Worm (Caenorhabditis elegans) whole organism, late embryonic: ENCODE data around the gene catp-6.

ENCODE experiments used
- K09A11.1 ChIP-seq: sonication (generic microtip); optimal IDR thresholded peaks from 2 replicates; lab custom pipeline; 2017; ENCODE audit warnings: antibody characterized with exemption, mild to moderate bottlenecking, missing genetic modification characterization, missing compliant biosample characterization; ENCODE audit not compliant: insufficient read depth
- T23F11.4 ChIP-seq: fragments of 200-800 bp; sonication (Bioruptor generic); optimal IDR thresholded peaks from 2 replicates; lab custom pipeline; 2018; ENCODE audit warnings: mild to moderate bottlenecking, missing genetic modification characterization, missing compliant biosample characterization
- ahr-1 ChIP-seq: sonication (generic microtip); optimal IDR thresholded peaks from 2 replicates; lab custom pipeline; 2016; ENCODE audit warnings: missing genetic modification characterization, missing compliant biosample characterization
- ama-1 ChIP-seq: fragments of 150-350 bp; optimal IDR thresholded peaks from 2 replicates; lab custom pipeline; 2014
- ceh-18 ChIP-seq: sonication (generic microtip); optimal IDR thresholded peaks from 2 replicates; lab custom pipeline; 2016; ENCODE audit warnings: missing genetic modification characterization, missing compliant biosample characterization
- ceh-34 ChIP-seq: sonication (generic microtip); optimal IDR thresholded peaks from 2 replicates; lab custom pipeline; 2016; ENCODE audit warnings: mild to moderate bottlenecking, missing genetic modification characterization, missing compliant biosample characterization
- ceh-6 ChIP-seq: fragments of 200-800 bp; sonication (Bioruptor generic); optimal IDR thresholded peaks from 2 replicates; lab custom pipeline; 2018; ENCODE audit warnings: mild to moderate bottlenecking, missing genetic modification characterization, missing compliant biosample characterization
- che-1 ChIP-seq: sonication (generic microtip); optimal IDR thresholded peaks from 2 replicates; lab custom pipeline; 2016; ENCODE audit warnings: mild to moderate bottlenecking, missing genetic modification characterization, missing compliant biosample characterization
- dmd-4 ChIP-seq: sonication (generic microtip); optimal IDR thresholded peaks from 2 replicates; lab custom pipeline; 2016; ENCODE audit warnings: borderline replicate concordance, missing genetic modification characterization, missing compliant biosample characterization
- fax-1 ChIP-seq: sonication (generic microtip); optimal IDR thresholded peaks from 2 replicates; lab custom pipeline; 2016; ENCODE audit warnings: missing genotype, missing genetic modification characterization, missing compliant biosample characterization
- fkh-10 ChIP-seq: fragments of 150-350 bp; optimal IDR thresholded peaks from 2 replicates; lab custom pipeline; 2014; ENCODE audit warnings: missing biosample characterization, missing genetic modification reagents, missing genetic modification characterization
- fkh-6 ChIP-seq: sonication (generic microtip); optimal IDR thresholded peaks from 2 replicates; lab custom pipeline; 2016; ENCODE audit warnings: missing genetic modification characterization, missing compliant biosample characterization
- hlh-13 ChIP-seq: fragments of 200-800 bp; sonication (Bioruptor generic); optimal IDR thresholded peaks from 2 replicates; lab custom pipeline; 2018; ENCODE audit warnings: mild to moderate bottlenecking, missing genetic modification characterization, missing compliant biosample characterization
- hlh-6 ChIP-seq: sonication (generic microtip); optimal IDR thresholded peaks from 2 replicates; lab custom pipeline; 2016; ENCODE audit warnings: missing genotype, missing genetic modification characterization, missing compliant biosample characterization
- hlh-8 ChIP-seq: sonication (generic microtip); optimal IDR thresholded peaks from 2 replicates; lab custom pipeline; 2016; ENCODE audit warnings: missing genotype, missing genetic modification characterization, missing compliant biosample characterization
- lin-11 ChIP-seq: fragments of 200-800 bp; sonication (Bioruptor generic); optimal IDR thresholded peaks from 2 replicates; lab custom pipeline; 2018; ENCODE audit warnings: mild to moderate bottlenecking, missing genetic modification characterization, missing compliant biosample characterization
- madf-2 ChIP-seq: sonication (generic microtip); optimal IDR thresholded peaks from 2 replicates; lab custom pipeline; 2017; ENCODE audit warnings: missing genetic modification characterization, missing compliant biosample characterization
- nhr-11 ChIP-seq: fragments of 150-350 bp; optimal IDR thresholded peaks from 2 replicates; lab custom pipeline; 2014; ENCODE audit warnings: missing biosample characterization, missing genetic modification characterization
- nhr-232 ChIP-seq: sonication (generic microtip); optimal IDR thresholded peaks from 2 replicates; lab custom pipeline; 2016; ENCODE audit warnings: missing genetic modification characterization, missing compliant biosample characterization
- npax-4 ChIP-seq: sonication (generic microtip); optimal IDR thresholded peaks from 2 replicates; lab custom pipeline; 2016; ENCODE audit warnings: missing genetic modification characterization, missing compliant biosample characterization
- odd-2 ChIP-seq: sonication (generic microtip); optimal IDR thresholded peaks from 2 replicates; lab custom pipeline; 2017; ENCODE audit warnings: antibody characterized with exemption, mild to moderate bottlenecking, missing genetic modification characterization, missing compliant biosample characterization
- pha-2 ChIP-seq: sonication (generic microtip); optimal IDR thresholded peaks from 2 replicates; lab custom pipeline; 2017; ENCODE audit warnings: mild to moderate bottlenecking, missing genetic modification characterization, missing compliant biosample characterization
- pha-4 ChIP-seq: fragments of 150-350 bp; optimal IDR thresholded peaks from 2 replicates; lab custom pipeline; 2018; ENCODE audit warnings: missing biosample characterization, missing genetic modification reagents, missing genetic modification characterization
- pqm-1 ChIP-seq: sonication (generic microtip); optimal IDR thresholded peaks from 2 replicates; lab custom pipeline; 2016; ENCODE audit warnings: missing genetic modification characterization, missing compliant biosample characterization
- pros-1 ChIP-seq: fragments of 150-350 bp; optimal IDR thresholded peaks from 2 replicates; lab custom pipeline; 2014; ENCODE audit warnings: missing biosample characterization, missing genetic modification reagents, missing genetic modification characterization
- sox-2 ChIP-seq: fragments of 200-800 bp; sonication (Bioruptor generic); IDR thresholded peaks from 2 replicates; pipeline ENCODE4 v1.3.6; 2022; ENCODE audit warnings: missing genetic modification reagents, missing genetic modification characterization, missing compliant biosample characterization
- syd-9 ChIP-seq: sonication (generic microtip); optimal IDR thresholded peaks from 2 replicates; lab custom pipeline; 2016; ENCODE audit warnings: mild to moderate bottlenecking, missing genetic modification characterization, moderate library complexity, missing compliant biosample characterization
- tbx-7 ChIP-seq: sonication (generic microtip); optimal IDR thresholded peaks from 2 replicates; lab custom pipeline; 2016; ENCODE audit warnings: missing genotype, missing genetic modification characterization, missing compliant biosample characterization
- ttx-3 ChIP-seq: sonication (generic microtip); optimal IDR thresholded peaks from 2 replicates; lab custom pipeline; 2016; ENCODE audit warnings: missing genetic modification reagents, missing genetic modification characterization, missing compliant biosample characterization
- unc-3 ChIP-seq, 2 experiments: fragments of 200-800 bp in 1 of 2; sonication (Bioruptor generic) in 1 of 2; sonication (generic microtip) in 1 of 2; conservative IDR thresholded peaks in 1 of 2; optimal IDR thresholded peaks in 1 of 2; 2 replicates each; pipeline versions ENCODE4 v1.3.6 to Lab custom; 2016 to 2022; ENCODE audit warnings: missing compliant biosample characterization in 2 of 2, missing genetic modification characterization in 2 of 2, missing genetic modification reagents in 1 of 2
- unc-42 ChIP-seq: sonication (generic microtip); optimal IDR thresholded peaks from 2 replicates; lab custom pipeline; 2016; ENCODE audit warnings: missing genotype, missing genetic modification characterization, missing compliant biosample characterization
- zip-5 ChIP-seq: sonication (generic microtip); optimal IDR thresholded peaks from 2 replicates; lab custom pipeline; 2016; ENCODE audit warnings: missing genetic modification characterization, missing compliant biosample characterization

Gene catp-6

ce11 chrIV:9849624-9850023 lies 25.2 kb upstream of the catp-6 start, which contains the start of gene K07F5.8:
Gene K07F5.8 (minus strand): TSS chrIV:9849724.
- TF ChIP-seq fax-1 (tag; lab: Kevin White, UChicago) (no peak), pqm-1 (tag; lab: Kevin White, UChicago) (no peak), madf-2 (tag; lab: Kevin White, UChicago) (no peak), hlh-6 (tag; lab: Kevin White, UChicago) (no peak), fkh-10 (GFP tag; lab: Kevin White, UChicago) (no peak), dmd-4 (tag; lab: Kevin White, UChicago) (no peak), odd-2 (tag; lab: Kevin White, UChicago) (no peak), pha-4 (tag; lab: Kevin White, UChicago) (no peak), nhr-11 (tag; lab: Kevin White, UChicago) (no peak), fkh-6 (no peak), ceh-6 (GFP tag; lab: Kevin White, UChicago) (no peak), tbx-7 (no peak), che-1 (tag; lab: Kevin White, UChicago) (no peak), syd-9 (tag; lab: Kevin White, UChicago) (no peak)

DNA sequence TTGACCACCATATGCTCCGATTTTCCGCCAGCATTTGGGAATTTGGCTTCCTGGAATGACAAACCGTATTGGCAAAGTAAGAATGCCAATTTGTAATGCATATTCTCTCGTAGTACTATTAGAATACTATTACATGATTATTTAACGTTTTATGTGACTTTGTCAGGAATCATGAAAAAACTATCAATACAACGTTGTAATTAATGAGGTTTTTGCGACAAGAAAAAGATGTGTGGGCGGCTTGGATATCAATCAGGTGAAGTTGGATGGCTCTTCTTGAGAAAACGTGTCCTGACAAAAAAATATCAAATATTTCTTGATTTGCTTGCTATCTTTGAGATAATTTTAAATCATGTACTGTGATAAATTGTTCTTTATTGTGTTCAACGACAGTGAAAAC lies 23.7 kb upstream of the catp-6 start, which contains the start of gene K07F5.7:
Gene K07F5.7 (minus strand): TSS at position 101 of the 400 bp plus-strand sequence.
- TF ChIP-seq ama-1 (no peak), pros-1 (no peak)

ce11 chrIV:9846574-9846973 lies 22.2 kb upstream of the catp-6 start, which contains the start of gene K07F5.6:
Gene K07F5.6 (minus strand): TSS chrIV:9846674.
- TF ChIP-seq hlh-13 (GFP tag; lab: Kevin White, UChicago), result no peak
- no peak for TF ChIP-seq lin-11 (tag; lab: Kevin White, UChicago)
- TF ChIP-seq ahr-1, result no peak
- TF ChIP-seq unc-3 (GFP tag; conservative IDR thresholded peaks at IDR 0.05; lab: Robert Waterston, UW), result no peak
- TF ChIP-seq unc-3 (tag; optimal IDR thresholded peaks at IDR 0.05; lab: Kevin White, UChicago), result no peak
- TF ChIP-seq pha-2 (tag; lab: Kevin White, UChicago), result no peak
- TF ChIP-seq pha-4 (tag; lab: Kevin White, UChicago), result no peak
- TF ChIP-seq ceh-6 (GFP tag; lab: Kevin White, UChicago), result no peak
- no peak for TF ChIP-seq ttx-3 (tag; lab: Kevin White, UChicago)
- TF ChIP-seq nhr-232 (tag; lab: Kevin White, UChicago), result no peak
- TF ChIP-seq T23F11.4 (GFP tag; lab: Kevin White, UChicago), result no peak

DNA sequence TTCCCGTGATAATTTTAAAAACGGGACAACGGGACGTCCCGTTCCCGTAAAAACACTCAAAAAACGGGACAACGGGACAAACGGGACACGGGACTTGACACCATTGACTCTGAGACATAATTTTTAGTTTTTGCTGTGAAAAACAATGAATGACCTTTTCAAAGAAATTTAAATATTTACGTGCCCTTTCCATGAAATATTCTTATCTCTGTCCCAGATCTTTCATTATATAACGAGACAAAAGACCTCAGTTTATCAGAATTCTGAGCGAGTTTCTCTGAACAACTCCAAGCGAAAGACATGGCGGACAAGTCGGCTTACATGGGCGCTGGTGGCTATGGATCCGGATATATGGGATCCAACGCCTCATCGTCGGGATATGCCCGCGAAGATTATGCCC lies 19.4 kb upstream of the catp-6 start, which contains the start of gene nspd-2:
Gene nspd-2 (plus strand): TSS at position 301 of the 400 bp plus-strand sequence.
- no peak for TF ChIP-seq ceh-18
- TF ChIP-seq npax-4 (tag; lab: Kevin White, UChicago), result no peak
- no peak for TF ChIP-seq unc-42 (tag; lab: Kevin White, UChicago)

DNA sequence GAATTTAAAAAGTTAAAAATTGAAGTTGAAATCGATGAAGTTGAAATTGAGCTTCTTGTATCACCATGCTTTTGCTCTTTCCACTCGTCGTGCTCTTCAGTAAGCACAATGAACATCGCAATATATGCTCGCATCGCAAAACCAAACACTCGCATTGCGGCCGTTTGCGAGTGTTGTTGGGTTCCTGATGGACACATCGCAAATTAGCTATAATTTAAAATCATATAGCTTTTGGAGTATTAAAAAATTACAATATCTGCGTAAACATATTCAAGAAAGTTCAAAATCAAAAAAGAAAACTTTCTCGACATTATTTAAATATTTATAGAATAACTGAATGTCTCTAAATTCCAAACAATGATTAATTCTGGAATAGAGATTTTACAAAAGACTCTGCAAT lies 17.7 kb upstream of the catp-6 start, which contains the start of gene K07F5.17:
Gene K07F5.17 (plus strand): TSS at position 301 of the 400 bp plus-strand sequence.
- TF ChIP-seq K09A11.1 (no peak), pqm-1 (tag; lab: Kevin White, UChicago) (no peak), ceh-34 (no peak), tbx-7 (no peak), hlh-8 (tag; lab: Kevin White, UChicago) (no peak), dmd-4 (tag; lab: Kevin White, UChicago) (no peak), zip-5 (tag; lab: Kevin White, UChicago) (no peak), sox-2 (no peak), ahr-1 (no peak)
